Fruit fly (Drosophila melanogaster): Measurements from ENCODE around the gene vrs.

The vrs gene

DNA sequence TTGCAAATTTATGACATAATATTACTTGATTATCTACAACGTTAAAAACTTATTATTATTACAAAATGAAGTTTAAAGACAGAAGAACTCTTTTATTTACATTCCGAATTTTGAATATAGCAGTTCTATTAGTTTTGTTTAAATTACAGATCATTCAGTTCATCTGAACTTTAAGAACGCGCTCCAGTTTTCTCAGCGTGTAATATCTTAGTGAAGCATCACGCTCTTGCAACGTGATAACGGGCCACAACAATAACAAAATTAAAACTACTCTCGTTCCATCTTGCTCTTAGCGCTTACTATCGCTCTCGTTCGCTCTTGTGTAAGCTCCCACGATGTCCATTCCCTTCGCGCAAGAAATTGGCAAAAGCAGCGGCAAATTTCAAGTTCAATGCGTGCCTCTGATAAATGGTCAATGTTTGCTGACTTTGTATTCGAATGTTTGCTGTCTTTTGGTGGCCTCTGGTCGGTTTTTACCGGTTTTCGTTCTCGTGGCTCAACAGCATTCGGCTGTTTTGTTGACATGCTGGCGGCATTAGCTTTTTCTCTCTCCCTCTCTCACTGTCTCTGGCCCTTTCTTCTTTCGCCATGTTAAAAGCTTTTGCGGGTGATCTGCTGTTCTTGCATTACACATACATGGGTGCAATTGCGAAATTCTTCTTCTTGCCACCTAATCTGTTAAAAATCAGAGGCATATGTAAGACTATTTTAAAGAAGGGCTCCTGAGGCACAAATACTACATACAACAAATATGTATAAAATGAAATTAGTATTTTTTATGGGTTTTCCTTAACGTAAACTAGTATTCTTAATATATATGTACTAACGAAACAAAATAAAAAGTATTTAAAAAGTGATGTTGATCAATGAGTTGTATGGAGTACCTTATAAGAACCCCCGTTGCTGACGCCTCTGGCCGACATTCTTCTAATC lies 4.6 kb upstream of the vrs start (continued):
- peak; percentile 29 for TF ChIP-seq Oli (tag; optimal IDR thresholded peaks at IDR 0.05)
- TF ChIP-seq fd102C (GFP tag; optimal IDR thresholded peaks at IDR 0.05): no peak
- peak; percentile 43; the same call in 1 of the 3 replicates for TF ChIP-seq dysf (GFP tag; IDR thresholded peaks at IDR 0.05)
- TF ChIP-seq Pdp1 (GFP tag; optimal IDR thresholded peaks at IDR 0.05): peak in 1 of 2 experiments; percentile 27
- peak; percentile 39; the same call in 1 of the 2 replicates for TF ChIP-seq Taf1 (GFP tag; IDR thresholded peaks at IDR 0.05)
- TF ChIP-seq jigr1 (GFP tag; IDR thresholded peaks at IDR 0.05): no peak
- TF ChIP-seq bigmax (GFP tag; optimal IDR thresholded peaks at IDR 0.05): no peak
- TF ChIP-seq CG7839 (tag; optimal IDR thresholded peaks at IDR 0.05): peak; percentile 47
- TF ChIP-seq CG17361 (GFP tag; IDR thresholded peaks at IDR 0.05): 0 out of 3 replicates have a peak, but pooled peaks have one; percentile 7
- TF ChIP-seq CG11247 (GFP tag; IDR thresholded peaks at IDR 0.05): no peak
- peak; percentile 71 for TF ChIP-seq CG15269 (tag; optimal IDR thresholded peaks at IDR 0.05)
- TF ChIP-seq ewg (GFP tag; optimal IDR thresholded peaks at IDR 0.05): no peak
- peak; percentile 16 for TF ChIP-seq CG12391 (tag; optimal IDR thresholded peaks at IDR 0.05)
- TF ChIP-seq CG4424 (GFP tag; optimal IDR thresholded peaks at IDR 0.05): no peak
- no peak for TF ChIP-seq hb (GFP tag; IDR thresholded peaks at IDR 0.05; ENCODE audit: partially characterized antibody)
- no peak for TF ChIP-seq CG11696 (GFP tag; IDR thresholded peaks at IDR 0.05)
- peak; percentile 60 for TF ChIP-seq Meics (GFP tag; optimal IDR thresholded peaks at IDR 0.05)
- TF ChIP-seq CG14860 (GFP tag; IDR thresholded peaks at IDR 0.05; ENCODE audit: partially characterized antibody): no peak
- peak; percentile 17 for TF ChIP-seq Sox100B (GFP tag; optimal IDR thresholded peaks at IDR 0.05)
- TF ChIP-seq CG14014 (GFP tag; IDR thresholded peaks at IDR 0.05): 0 out of 2 replicates have a peak, but pooled peaks have one; percentile 26
- peak; percentile 68 for TF ChIP-seq CG2678 (tag; optimal IDR thresholded peaks at IDR 0.05)
- TF ChIP-seq nau (GFP tag; optimal IDR thresholded peaks at IDR 0.05): no peak
- peak; percentile 37 for TF ChIP-seq CG7556 (GFP tag; optimal IDR thresholded peaks at IDR 0.05)
- no peak for TF ChIP-seq CG15696 (tag; optimal IDR thresholded peaks at IDR 0.05)
- TF ChIP-seq nom (GFP tag; optimal IDR thresholded peaks at IDR 0.05): peak; percentile 23
- peak; percentile 23 for TF ChIP-seq NfI (GFP tag; optimal IDR thresholded peaks at IDR 0.05)
- no peak for TF ChIP-seq Ada2b (GFP tag; IDR thresholded peaks at IDR 0.05)
- peak; percentile 24; the same call in 1 of the 3 replicates for TF ChIP-seq Dbx (GFP tag; IDR thresholded peaks at IDR 0.05)
- TF ChIP-seq Lhr (GFP tag; optimal IDR thresholded peaks at IDR 0.05): no peak
- TF ChIP-seq CG11093 (GFP tag; IDR thresholded peaks at IDR 0.05): no peak
- peak; percentile 51; the same call in 1 of the 2 replicates for TF ChIP-seq slbo (GFP tag; IDR thresholded peaks at IDR 0.05)
- TF ChIP-seq cg (GFP tag; optimal IDR thresholded peaks at IDR 0.05): peak; percentile 9
- TF ChIP-seq CG1832 (GFP tag; optimal IDR thresholded peaks at IDR 0.05): peak; percentile 24
- peak; percentile 23 for TF ChIP-seq Max (GFP tag; optimal IDR thresholded peaks at IDR 0.05)
- no peak for TF ChIP-seq CG6791 (GFP tag; IDR thresholded peaks at IDR 0.05; ENCODE audit: partially characterized antibody)
- TF ChIP-seq CG13775 (GFP tag; optimal IDR thresholded peaks at IDR 0.05): peak; percentile 24
- TF ChIP-seq Deaf1 (tag; optimal IDR thresholded peaks at IDR 0.05): peak; percentile 66
- TF ChIP-seq CoRest (tag; optimal IDR thresholded peaks at IDR 0.05): peak; percentile 58
- TF ChIP-seq E2f2 (GFP tag; IDR thresholded peaks at IDR 0.05): peak; percentile 8; the same call in 1 of the 2 replicates
- TF ChIP-seq CG13296 (GFP tag; optimal IDR thresholded peaks at IDR 0.05): peak; percentile 9
- peak; percentile 33 for TF ChIP-seq Usf (GFP tag; optimal IDR thresholded peaks at IDR 0.05)
- peak; percentile 21 for TF ChIP-seq zfh2 (GFP tag; optimal IDR thresholded peaks at IDR 0.05)
- TF ChIP-seq HHEX (GFP tag; optimal IDR thresholded peaks at IDR 0.05): peak; percentile 5
- TF ChIP-seq prd (optimal IDR thresholded peaks at IDR 0.05): no peak
- peak; percentile 16; the same call in 1 of the 3 replicates for TF ChIP-seq prd (GFP tag; IDR thresholded peaks at IDR 0.05)
- peak; percentile 1 for TF ChIP-seq phol (tag; optimal IDR thresholded peaks at IDR 0.05)
- peak; percentile 29; the same call in 1 of the 2 replicates for TF ChIP-seq Ptx1 (GFP tag; IDR thresholded peaks at IDR 0.05)
